Worm (Caenorhabditis elegans) whole organism, late embryonic: Measurements from ENCODE around the gene F35E8.10.

Experiments used
- che-1 ChIP-seq: sonication (generic microtip); optimal IDR thresholded peaks from 2 replicates; lab custom pipeline; 2016; ENCODE audit warnings: mild to moderate bottlenecking, missing genetic modification characterization, missing compliant biosample characterization
- pha-4 ChIP-seq: fragments of 150-350 bp; optimal IDR thresholded peaks from 2 replicates; lab custom pipeline; 2018; ENCODE audit warnings: missing biosample characterization, missing genetic modification reagents, missing genetic modification characterization
- rnt-1 ChIP-seq: sonication (generic microtip); optimal IDR thresholded peaks from 2 replicates; lab custom pipeline; 2016; ENCODE audit warnings: missing genetic modification characterization, missing compliant biosample characterization
- sox-4 ChIP-seq: sonication (generic microtip); optimal IDR thresholded peaks from 2 replicates; lab custom pipeline; 2017; ENCODE audit warnings: mild to moderate bottlenecking, missing genetic modification characterization, inconsistent platforms, missing compliant biosample characterization
- tbx-2 ChIP-seq: sonication (generic microtip); optimal IDR thresholded peaks from 2 replicates; lab custom pipeline; 2016; ENCODE audit warnings: missing genetic modification characterization, missing compliant biosample characterization
- tbx-7 ChIP-seq: sonication (generic microtip); optimal IDR thresholded peaks from 2 replicates; lab custom pipeline; 2016; ENCODE audit warnings: missing genotype, missing genetic modification characterization, missing compliant biosample characterization
- unc-86 ChIP-seq: sonication (generic microtip); optimal IDR thresholded peaks from 2 replicates; lab custom pipeline; 2016; ENCODE audit warnings: missing genetic modification characterization, missing compliant biosample characterization

ce11 chrV:15872273-15872672, 47.9 kb downstream of the F35E8.10 start, which contains the start of gene str-56:
- TF ChIP-seq pha-4 (tag; lab: Kevin White, UChicago) (no peak), tbx-2 (tag; lab: Kevin White, UChicago) (no peak), che-1 (tag; lab: Kevin White, UChicago) (no peak), sox-4 (tag; lab: Kevin White, UChicago) (no peak), unc-86 (tag; lab: Kevin White, UChicago) (no peak), tbx-7 (no peak), rnt-1 (tag; lab: Kevin White, UChicago) (no peak)
